Worm (Caenorhabditis elegans) whole organism, L2 larva: ENCODE measurements around the gene ZK938.10.

Experiments used
- C34F6.9 ChIP-seq: fragments of 150-350 bp; optimal IDR thresholded peaks from 2 replicates; lab custom pipeline; 2014; ENCODE audit warnings: missing biosample characterization, missing genetic modification characterization
- F13H6.1 ChIP-seq: sonication (generic microtip); optimal IDR thresholded peaks from 2 replicates; lab custom pipeline; 2016; ENCODE audit warnings: missing genetic modification characterization, missing compliant biosample characterization
- R02D3.7 ChIP-seq: fragments of 150-350 bp; optimal IDR thresholded peaks from 2 replicates; lab custom pipeline; 2014; ENCODE audit warnings: missing biosample characterization, missing genetic modification characterization
- ZK546.5 ChIP-seq: sonication (generic microtip); optimal IDR thresholded peaks from 2 replicates; lab custom pipeline; 2017; ENCODE audit warnings: missing biosample characterization, missing genetic modification characterization
- alr-1 ChIP-seq: fragments of 150-350 bp; optimal IDR thresholded peaks from 2 replicates; lab custom pipeline; 2014; ENCODE audit warnings: missing biosample characterization, missing genetic modification characterization
- aly-2 ChIP-seq: fragments of 150-350 bp; optimal IDR thresholded peaks from 2 replicates; lab custom pipeline; 2014; ENCODE audit warnings: missing biosample characterization, missing genetic modification characterization
- ceh-82 ChIP-seq: fragments of 150-350 bp; optimal IDR thresholded peaks from 2 replicates; lab custom pipeline; 2014; ENCODE audit warnings: missing biosample characterization, missing genetic modification characterization
- dmd-4 ChIP-seq: sonication (generic microtip); optimal IDR thresholded peaks from 2 replicates; lab custom pipeline; 2017; ENCODE audit warnings: missing biosample characterization, missing genetic modification characterization
- elt-1 ChIP-seq: fragments of 150-350 bp; optimal IDR thresholded peaks from 2 replicates; lab custom pipeline; 2014; ENCODE audit warnings: missing biosample characterization, missing genetic modification characterization
- elt-3 ChIP-seq: sonication (generic microtip); optimal IDR thresholded peaks from 2 replicates; lab custom pipeline; 2017; ENCODE audit warnings: missing biosample characterization, missing genetic modification characterization
- fos-1 ChIP-seq: fragments of 150-350 bp; optimal IDR thresholded peaks from 2 replicates; lab custom pipeline; 2014; ENCODE audit warnings: missing biosample characterization, missing genetic modification characterization
- gmeb-1 ChIP-seq: fragments of 150-350 bp; optimal IDR thresholded peaks from 2 replicates; lab custom pipeline; 2014; ENCODE audit warnings: missing biosample characterization, missing genetic modification characterization
- lin-11 ChIP-seq: fragments of 150-350 bp; sonication (generic microtip); optimal IDR thresholded peaks from 2 replicates; lab custom pipeline; 2014; ENCODE audit warnings: missing biosample characterization, missing genetic modification characterization, inconsistent platforms, mixed read lengths
- lin-13 ChIP-seq: fragments of 150-350 bp; optimal IDR thresholded peaks from 2 replicates; lab custom pipeline; 2014; ENCODE audit warnings: missing biosample characterization, missing genetic modification reagents, missing genetic modification characterization
- lin-39 ChIP-seq: fragments of 150-350 bp; optimal IDR thresholded peaks from 2 replicates; lab custom pipeline; 2014; ENCODE audit warnings: missing biosample characterization, missing genetic modification reagents, missing genetic modification characterization
- mab-5 ChIP-seq: fragments of 150-350 bp; optimal IDR thresholded peaks from 2 replicates; lab custom pipeline; 2014; ENCODE audit warnings: missing biosample characterization, missing genetic modification characterization
- mbf-1 ChIP-seq: sonication (generic microtip); optimal IDR thresholded peaks from 2 replicates; lab custom pipeline; 2017; ENCODE audit warnings: missing biosample characterization, missing genetic modification characterization
- mdl-1 ChIP-seq, 2 experiments: fragments of 150-350 bp in 1 of 2; sonication (generic microtip) in 1 of 2; optimal IDR thresholded peaks; 2 replicates each; lab custom pipeline; 2017; ENCODE audit warnings: missing biosample characterization in 2 of 2, missing genetic modification characterization in 2 of 2
- nhr-10 ChIP-seq: sonication (generic microtip); optimal IDR thresholded peaks from 2 replicates; lab custom pipeline; 2017; ENCODE audit warnings: missing biosample characterization, missing genetic modification characterization
- nhr-11 ChIP-seq: fragments of 150-350 bp; optimal IDR thresholded peaks from 2 replicates; lab custom pipeline; 2014; ENCODE audit warnings: missing biosample characterization, missing genetic modification characterization
- nhr-12 ChIP-seq: fragments of 150-350 bp; optimal IDR thresholded peaks from 2 replicates; lab custom pipeline; 2014; ENCODE audit warnings: missing biosample characterization, missing genetic modification characterization
- nhr-23 ChIP-seq: fragments of 150-350 bp; optimal IDR thresholded peaks from 2 replicates; lab custom pipeline; 2014; ENCODE audit warnings: missing biosample characterization, missing genetic modification reagents, missing genetic modification characterization
- nhr-237 ChIP-seq: fragments of 150-350 bp; optimal IDR thresholded peaks from 2 replicates; lab custom pipeline; 2014; ENCODE audit warnings: missing biosample characterization, missing genetic modification characterization
- nhr-25 ChIP-seq: fragments of 150-350 bp; sonication (generic microtip); optimal IDR thresholded peaks from 3 replicates; lab custom pipeline; 2014; ENCODE audit warnings: missing biosample characterization, missing genetic modification characterization
- peb-1 ChIP-seq: fragments of 150-350 bp; optimal IDR thresholded peaks from 2 replicates; lab custom pipeline; 2014; ENCODE audit warnings: missing biosample characterization, missing genetic modification characterization
- sem-4 ChIP-seq: fragments of 150-350 bp; optimal IDR thresholded peaks from 2 replicates; lab custom pipeline; 2014; ENCODE audit warnings: missing biosample characterization, missing genetic modification reagents, missing genetic modification characterization
- skn-1 ChIP-seq: sonication (generic microtip); optimal IDR thresholded peaks from 2 replicates; lab custom pipeline; 2017; ENCODE audit warnings: missing biosample characterization, missing genetic modification characterization
- sma-3 ChIP-seq: sonication (generic microtip); optimal IDR thresholded peaks from 2 replicates; lab custom pipeline; 2016; ENCODE audit warnings: missing genetic modification reagents, missing genetic modification characterization, missing compliant biosample characterization
- sma-9 ChIP-seq, 2 experiments: fragments of 150-350 bp in 1 of 2; sonication (generic microtip) in 1 of 2; optimal IDR thresholded peaks; 2 replicates each; lab custom pipeline; 2014 to 2016; ENCODE audit warnings: missing genetic modification characterization in 2 of 2, mild to moderate bottlenecking in 1 of 2, missing biosample characterization in 1 of 2, missing compliant biosample characterization in 1 of 2, missing genetic modification reagents in 1 of 2, moderate library complexity in 1 of 2
- snpc-4 ChIP-seq: fragments of 150-350 bp; optimal IDR thresholded peaks from 2 replicates; lab custom pipeline; 2014; ENCODE audit warnings: missing biosample characterization, missing genetic modification characterization
- unc-39 ChIP-seq: fragments of 150-350 bp; optimal IDR thresholded peaks from 2 replicates; lab custom pipeline; 2014; ENCODE audit warnings: missing biosample characterization, missing genetic modification characterization
- unc-55 ChIP-seq: fragments of 150-350 bp; sonication (generic microtip); optimal IDR thresholded peaks from 3 replicates; lab custom pipeline; 2014; ENCODE audit warnings: missing biosample characterization, missing genetic modification reagents, missing genetic modification characterization
- unc-62 ChIP-seq: fragments of 150-350 bp; optimal IDR thresholded peaks from 2 replicates; lab custom pipeline; 2014; ENCODE audit warnings: missing biosample characterization, missing genetic modification reagents, missing genetic modification characterization
- zag-1 ChIP-seq: fragments of 150-350 bp; optimal IDR thresholded peaks from 2 replicates; lab custom pipeline; 2014; ENCODE audit warnings: missing biosample characterization, missing genetic modification characterization
- ztf-4 ChIP-seq: fragments of 150-350 bp; optimal IDR thresholded peaks from 2 replicates; lab custom pipeline; 2014; ENCODE audit warnings: missing biosample characterization, missing genetic modification characterization

Gene ZK938.10

ce11 chrII:9880826-9881225 is 30.0 kb upstream of the ZK938.10 start, which contains the start of gene C08H9.15:
Gene C08H9.15, plus strand, starts transcription at chrII:9881193.
- TF ChIP-seq unc-39 (tag; lab: Kevin White, UChicago) (no peak), zag-1 (no peak), nhr-237 (tag; lab: Kevin White, UChicago) (no peak), sem-4 (no peak), snpc-4 (tag; lab: Kevin White, UChicago) (no peak), sma-9 (GFP tag; optimal IDR thresholded peaks at IDR 0.05; lab: Kevin White, UChicago) (no peak), sma-9 (tag; optimal IDR thresholded peaks at IDR 0.05; lab: Kevin White, UChicago) (no peak), nhr-25 (tag; lab: Kevin White, UChicago) (peak; percentile 31), sma-3 (GFP tag; lab: Kevin White, UChicago) (peak; percentile 64)

DNA sequence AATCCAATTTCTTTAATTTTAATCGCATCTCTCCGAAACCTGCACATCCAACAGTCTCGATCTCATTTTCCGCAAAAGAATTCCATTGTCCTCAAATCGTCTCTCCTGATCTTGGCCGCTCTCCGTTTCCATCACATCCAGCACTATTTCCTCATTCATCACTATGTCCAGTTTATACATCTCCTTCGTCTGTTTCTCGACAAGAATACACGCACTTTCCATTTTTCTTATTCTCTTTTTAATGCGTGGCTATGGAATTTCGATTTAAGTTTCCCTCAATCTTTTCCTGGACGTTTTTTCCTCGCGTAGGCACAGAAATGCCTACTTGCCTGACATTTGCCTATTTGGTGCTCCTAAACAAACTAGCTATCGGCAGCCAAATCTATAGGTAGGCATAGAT is 29.0 kb upstream of the ZK938.10 start:
- TF ChIP-seq skn-1 (tag; lab: Kevin White, UChicago), result no peak
- TF ChIP-seq gmeb-1 (tag; lab: Kevin White, UChicago), result no peak
- no peak for TF ChIP-seq lin-39 (tag; lab: Kevin White, UChicago)
- no peak for TF ChIP-seq unc-55 (GFP tag; lab: Kevin White, UChicago)
- TF ChIP-seq aly-2 (tag; lab: Kevin White, UChicago), result no peak
- no peak for TF ChIP-seq fos-1 (tag; lab: Kevin White, UChicago)
- TF ChIP-seq elt-3 (tag; lab: Kevin White, UChicago), result no peak
- no peak for TF ChIP-seq nhr-11 (tag; lab: Kevin White, UChicago)

DNA sequence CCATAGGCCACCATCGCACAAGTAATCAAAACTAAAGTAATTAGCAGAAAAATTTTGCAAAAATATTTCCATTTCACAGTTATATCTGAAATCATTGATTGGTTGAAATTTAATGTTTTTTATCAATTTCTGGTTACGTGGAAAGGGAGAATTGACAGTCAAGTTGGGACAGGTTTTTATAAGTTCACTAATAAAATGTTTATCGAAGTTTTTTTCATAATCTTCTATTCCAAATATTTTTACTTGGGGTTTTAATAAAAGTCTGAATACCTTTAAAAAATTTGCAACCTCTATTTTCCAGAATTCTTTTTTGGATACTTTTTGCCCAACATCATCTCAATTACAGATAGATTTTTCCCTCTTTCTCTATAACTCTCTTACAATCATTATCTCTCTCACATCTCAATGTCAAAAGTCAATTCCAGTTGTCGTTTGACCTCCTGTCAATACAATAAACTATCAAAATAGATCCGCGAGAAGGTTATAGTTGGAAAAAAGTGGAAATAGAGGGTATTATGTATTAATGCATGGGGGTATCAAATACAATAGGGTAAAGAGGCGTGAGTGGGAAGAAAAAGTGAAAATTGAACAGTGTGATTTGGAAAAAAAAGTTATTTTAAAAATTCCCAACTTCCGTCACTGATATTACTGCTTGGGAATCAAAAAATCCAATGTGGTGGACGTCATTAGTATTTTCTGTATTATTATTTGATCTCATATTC is 23.8 kb upstream of the ZK938.10 start, which contains the start of the genes chil-2 and ctsa-3.2:
Gene chil-2, minus strand, starts transcription at position 101 of the 722 bp plus-strand sequence.
Gene ctsa-3.2, plus strand, starts transcription at position 672 of the 722 bp plus-strand sequence.
- TF ChIP-seq mbf-1 (tag; lab: Kevin White, UChicago) (no peak), sem-4 (no peak), elt-1 (tag; lab: Kevin White, UChicago) (no peak), nhr-25 (tag; lab: Kevin White, UChicago) (no peak), mdl-1 (tag; optimal IDR thresholded peaks at IDR 0.05; lab: Kevin White, UChicago) (no peak), nhr-10 (tag; lab: Kevin White, UChicago) (no peak), lin-13 (no peak), C34F6.9 (no peak), ztf-4 (tag; lab: Kevin White, UChicago) (no peak), ZK546.5 (tag; lab: Kevin White, UChicago) (no peak)

DNA sequence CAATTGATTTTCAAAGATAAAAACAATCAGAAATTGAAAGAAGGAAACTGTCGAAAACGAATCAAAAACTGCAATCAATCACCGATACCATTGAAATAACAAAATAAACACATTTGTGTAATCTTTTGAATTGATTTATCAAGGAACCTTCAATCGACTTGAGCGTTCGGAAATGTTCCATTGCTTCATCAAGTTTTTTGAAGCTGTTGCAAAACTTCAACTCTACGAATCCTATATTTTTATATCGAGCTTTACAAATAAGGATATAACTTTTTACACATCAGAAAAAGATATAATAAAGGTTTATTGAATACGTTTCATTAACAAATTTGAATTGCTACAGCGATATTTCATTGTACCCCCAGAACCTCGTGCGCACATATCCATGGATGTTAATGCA is 22.1 kb upstream of the ZK938.10 start, which contains the start of gene chil-8:
Gene chil-8, minus strand, starts transcription at position 101 of the 400 bp plus-strand sequence.
- TF ChIP-seq lin-11, result no peak
- no peak for TF ChIP-seq unc-62 (GFP tag; lab: Kevin White, UChicago)
- no peak for TF ChIP-seq nhr-23 (tag; lab: Kevin White, UChicago)
- TF ChIP-seq mbf-1 (tag; lab: Kevin White, UChicago), result no peak
- no peak for TF ChIP-seq gmeb-1 (tag; lab: Kevin White, UChicago)
- TF ChIP-seq ztf-4 (tag; lab: Kevin White, UChicago), result no peak
- no peak for TF ChIP-seq snpc-4 (tag; lab: Kevin White, UChicago)
- no peak for TF ChIP-seq nhr-11 (tag; lab: Kevin White, UChicago)
- no peak for TF ChIP-seq sem-4
- TF ChIP-seq mab-5 (tag; lab: Kevin White, UChicago), result no peak
- TF ChIP-seq F13H6.1, result no peak
- TF ChIP-seq skn-1 (tag; lab: Kevin White, UChicago), result no peak

ce11 chrII:9871061-9871460 is 20.2 kb upstream of the ZK938.10 start, which contains the start of gene chil-7:
Gene chil-7, minus strand, starts transcription at chrII:9871172.
- TF ChIP-seq R02D3.7 (tag; lab: Kevin White, UChicago), result no peak
- TF ChIP-seq dmd-4 (tag; lab: Kevin White, UChicago), result no peak
- no peak for TF ChIP-seq ZK546.5 (tag; lab: Kevin White, UChicago)
- TF ChIP-seq peb-1, result no peak
- TF ChIP-seq sma-3 (GFP tag; lab: Kevin White, UChicago), result no peak
- TF ChIP-seq nhr-12 (tag; lab: Kevin White, UChicago), result no peak
- no peak for TF ChIP-seq ceh-82
- TF ChIP-seq snpc-4 (tag; lab: Kevin White, UChicago), result no peak
- no peak for TF ChIP-seq skn-1 (tag; lab: Kevin White, UChicago)
- no peak for TF ChIP-seq nhr-23 (tag; lab: Kevin White, UChicago)
- TF ChIP-seq alr-1 (tag; lab: Kevin White, UChicago), result no peak
- TF ChIP-seq unc-62 (GFP tag; lab: Kevin White, UChicago), result no peak
- TF ChIP-seq sem-4, result no peak
- TF ChIP-seq unc-39 (tag; lab: Kevin White, UChicago), result no peak
- TF ChIP-seq, all 48 proteins: peak for 0
